Fruit fly (Drosophila melanogaster) whole organism, prepupa: ENCODE data around the gene CG14708.

Experiments
- CG3919 ChIP-seq: fragments of 200-800 bp; sonication (Bioruptor generic); optimal IDR thresholded peaks from 3 replicates; lab custom pipeline; 2016; ENCODE audit warnings: missing biosample characterization, missing genetic modification characterization
- CG6163 ChIP-seq: fragments of 200-800 bp; sonication (Bioruptor generic); IDR thresholded peaks from 3 replicates; pipeline ENCODE4 v1.3.6; 2022; ENCODE audit warnings: missing biosample characterization, missing genetic modification characterization
- CG6276 ChIP-seq: fragments of 200-800 bp; sonication (Bioruptor generic); optimal IDR thresholded peaks from 2 replicates; lab custom pipeline; 2017; ENCODE audit warnings: missing biosample characterization, mild to moderate bottlenecking, missing genetic modification characterization
- CG8119 ChIP-seq: fragments of 200-800 bp; sonication (Bioruptor generic); IDR thresholded peaks from 3 replicates; pipeline ENCODE4 v1.3.6; 2022; ENCODE audit warnings: missing biosample characterization, missing genetic modification characterization
- Ets96B ChIP-seq: fragments of 200-800 bp; optimal IDR thresholded peaks from 2 replicates; lab custom pipeline; 2019; ENCODE audit warnings: missing biosample characterization, mild to moderate bottlenecking, missing genetic modification characterization, moderate library complexity
- Gug ChIP-seq: fragments of 200-800 bp; sonication (Bioruptor generic); IDR thresholded peaks from 2 replicates; pipeline ENCODE4 v1.3.6; 2022; ENCODE audit warnings: missing biosample characterization, missing genetic modification characterization
- Lpt ChIP-seq: fragments of 200-800 bp; sonication (Bioruptor generic); optimal IDR thresholded peaks from 3 replicates; lab custom pipeline; 2016; ENCODE audit warnings: missing biosample characterization, missing genetic modification characterization
- Smox ChIP-seq: fragments of 200-800 bp; sonication (Bioruptor generic); optimal IDR thresholded peaks from 3 replicates; lab custom pipeline; 2016; ENCODE audit warnings: missing biosample characterization, missing genetic modification characterization
- dsx ChIP-seq: fragments of 200-800 bp; optimal IDR thresholded peaks from 3 replicates; lab custom pipeline; 2019; ENCODE audit warnings: missing biosample characterization, mild to moderate bottlenecking, missing genetic modification characterization, moderate library complexity; ENCODE audit not compliant: poor library complexity, severe bottlenecking
- fkh ChIP-seq: fragments of 200-800 bp; sonication (Bioruptor generic); optimal IDR thresholded peaks from 3 replicates; lab custom pipeline; 2017; ENCODE audit warnings: missing biosample characterization, mild to moderate bottlenecking, missing genetic modification characterization, moderate library complexity
- svp ChIP-seq: fragments of 200-800 bp; sonication (Bioruptor generic); peaks from one replicate; lab custom pipeline; 2016; ENCODE audit warnings: missing biosample characterization, missing genetic modification characterization

- TF ChIP-seq Gug (GFP tag; lab: Robert Waterston, UW) = no peak
- TF ChIP-seq Lpt (GFP tag; lab: Kevin White, UChicago) = no peak
- no peak for TF ChIP-seq dsx
- TF ChIP-seq Smox (GFP tag; lab: Kevin White, UChicago) = no peak
- TF ChIP-seq svp (GFP tag; lab: Kevin White, UChicago) = no peak
- no peak for TF ChIP-seq CG3919 (GFP tag; lab: Kevin White, UChicago)
- TF ChIP-seq CG6276 = no peak
- no peak for TF ChIP-seq fkh (GFP tag; lab: Kevin White, UChicago)
- TF ChIP-seq CG6163 (GFP tag; lab: Robert Waterston, UW) = no peak
- TF ChIP-seq CG8119 (GFP tag; lab: Robert Waterston, UW) = no peak
- no peak for TF ChIP-seq Ets96B (tag; lab: Kevin White, UChicago)
Observed at dm6 chr3R:11544150-11544549, 9.8 kb upstream of the CG14708 start.
